Fruit fly (Drosophila melanogaster): ENCODE measurements around the gene CG46280.

dm6 chr3R:13018995-13019394 is 11.5 kb downstream of the CG46280 start:
- TF ChIP-seq Dbx (GFP tag; IDR thresholded peaks at IDR 0.05) (no peak), CG42726 (GFP tag; IDR thresholded peaks at IDR 0.05; ENCODE audit: partially characterized antibody) (no peak), unc-4 (GFP tag; IDR thresholded peaks at IDR 0.05; ENCODE audit: partially characterized antibody) (no peak), otp (GFP tag; IDR thresholded peaks at IDR 0.05) (no peak), cg (GFP tag; optimal IDR thresholded peaks at IDR 0.05) (no peak), CG10565 (GFP tag; optimal IDR thresholded peaks at IDR 0.05) (no peak)

Measured in whole organism, embryonic.